Fruit fly (Drosophila melanogaster) whole organism, wandering third instar larva: ENCODE results near the gene CG31975.

Experiments used
- Abd-B ChIP-seq: fragments of >200 bp; optimal IDR thresholded peaks from 2 replicates; lab custom pipeline; 2017; ENCODE audit warnings: missing biosample characterization, missing genetic modification characterization
- CG32264 ChIP-seq: fragments of 200-800 bp; sonication (Bioruptor generic); optimal IDR thresholded peaks from 2 replicates; lab custom pipeline; 2016; ENCODE audit warnings: missing biosample characterization, missing genetic modification characterization
- CG9705 ChIP-seq: fragments of 200-800 bp; sonication (Bioruptor generic); optimal IDR thresholded peaks from 2 replicates; lab custom pipeline; 2018; ENCODE audit warnings: missing biosample characterization, mild to moderate bottlenecking, missing genetic modification characterization
- CrebA ChIP-seq: fragments of 200-800 bp; sonication (Bioruptor generic); optimal IDR thresholded peaks from 2 replicates; lab custom pipeline; 2016; ENCODE audit warnings: missing biosample characterization, mild to moderate bottlenecking, missing genetic modification characterization, borderline replicate concordance
- Dfd ChIP-seq: fragments of >200 bp; optimal IDR thresholded peaks from 2 replicates; lab custom pipeline; 2017; ENCODE audit warnings: missing biosample characterization, missing genetic modification characterization
- Dif ChIP-seq: fragments of 200-275, 200-300 bp; sonication (Bioruptor generic); optimal IDR thresholded peaks from 2 replicates; lab custom pipeline; 2018; ENCODE audit warnings: missing biosample characterization, missing genetic modification characterization; ENCODE audit not compliant: partially characterized antibody
- GATAd ChIP-seq: sonication (Bioruptor generic); optimal IDR thresholded peaks from 2 replicates; lab custom pipeline; 2016; ENCODE audit warnings: missing biosample characterization, missing genetic modification characterization
- HLH106 ChIP-seq: fragments of 200-800 bp; optimal IDR thresholded peaks from 3 replicates; lab custom pipeline; 2019; ENCODE audit warnings: missing biosample characterization, mild to moderate bottlenecking, missing genetic modification characterization, moderate library complexity
- Hnf4 ChIP-seq: fragments of 200-800 bp; sonication (Bioruptor generic); optimal IDR thresholded peaks from 2 replicates; lab custom pipeline; 2016; ENCODE audit warnings: missing biosample characterization, mild to moderate bottlenecking, missing genetic modification characterization
- Hr78 ChIP-seq: fragments of >200 bp; optimal IDR thresholded peaks from 2 replicates; lab custom pipeline; 2017; ENCODE audit warnings: missing biosample characterization, missing genetic modification characterization
- Hr83 ChIP-seq: fragments of 200-300 bp; sonication (Bioruptor generic); optimal IDR thresholded peaks from 2 replicates; lab custom pipeline; 2016; ENCODE audit warnings: missing biosample characterization, mild to moderate bottlenecking, missing genetic modification characterization, moderate library complexity; ENCODE audit not compliant: poor library complexity, severe bottlenecking
- Jra ChIP-seq: sonication (Bioruptor generic); optimal IDR thresholded peaks from 2 replicates; lab custom pipeline; 2016; ENCODE audit warnings: missing biosample characterization, missing genetic modification characterization
- Mio ChIP-seq: sonication (Bioruptor generic); optimal IDR thresholded peaks from 2 replicates; lab custom pipeline; 2016; ENCODE audit warnings: missing biosample characterization, missing genetic modification characterization
- Myc ChIP-seq: fragments of >200 bp; optimal IDR thresholded peaks from 2 replicates; lab custom pipeline; 2017
- N ChIP-seq: fragments of >200 bp; optimal IDR thresholded peaks from 2 replicates; lab custom pipeline; 2018; ENCODE audit warnings: missing biosample characterization, missing external identifiers, missing genetic modification characterization
- OdsH ChIP-seq: fragments of 200-800 bp; sonication (Bioruptor generic); optimal IDR thresholded peaks from 2 replicates; lab custom pipeline; 2016; ENCODE audit warnings: missing biosample characterization, mild to moderate bottlenecking, missing genetic modification characterization
- Rel ChIP-seq, 2 experiments: fragments of 200-800 bp; sonication (Bioruptor generic) in 1 of 2; optimal IDR thresholded peaks; 2 replicates in 1 of 2; 3 replicates in 1 of 2; lab custom pipeline; 2016 to 2019; ENCODE audit warnings: mild to moderate bottlenecking in 2 of 2, missing biosample characterization in 2 of 2, missing genetic modification characterization in 2 of 2, moderate library complexity in 1 of 2
- Sp1 ChIP-seq: fragments of 200-800 bp; sonication (Bioruptor generic); optimal IDR thresholded peaks from 3 replicates; lab custom pipeline; 2019; ENCODE audit warnings: missing biosample characterization, mild to moderate bottlenecking, missing genetic modification characterization, moderate library complexity
- Vsx2 ChIP-seq: fragments of 200-300, 225-300 bp; sonication (Bioruptor generic); optimal IDR thresholded peaks from 2 replicates; lab custom pipeline; 2018; ENCODE audit warnings: missing biosample characterization, missing genetic modification characterization; ENCODE audit not compliant: partially characterized antibody
- br ChIP-seq: fragments of 200-800 bp; sonication (Bioruptor generic); optimal IDR thresholded peaks from 2 replicates; lab custom pipeline; 2016; ENCODE audit warnings: missing biosample characterization, missing genetic modification characterization
- brk ChIP-seq: fragments of 200-800 bp; sonication (Bioruptor generic); optimal IDR thresholded peaks from 2 replicates; lab custom pipeline; 2016; ENCODE audit warnings: missing biosample characterization, mild to moderate bottlenecking, missing genetic modification characterization
- dl ChIP-seq, 2 experiments: fragments of 175-275, 200-275 bp in 1 of 2; fragments of 200-275 bp in 1 of 2; sonication (Bioruptor generic); optimal IDR thresholded peaks; lab custom pipeline; 2018; ENCODE audit warnings: mild to moderate bottlenecking in 2 of 2, missing biosample characterization in 2 of 2, missing genetic modification characterization in 2 of 2, moderate library complexity in 2 of 2; ENCODE audit not compliant: partially characterized antibody in 2 of 2, insufficient read depth in 1 of 2
- dmrt93B ChIP-seq: fragments of 200-800 bp; sonication (Bioruptor generic); optimal IDR thresholded peaks from 2 replicates; lab custom pipeline; 2018; ENCODE audit warnings: missing biosample characterization, mild to moderate bottlenecking, missing genetic modification characterization
- dsf ChIP-seq: sonication (Bioruptor generic); optimal IDR thresholded peaks from 2 replicates; lab custom pipeline; 2016; ENCODE audit warnings: missing biosample characterization, missing genetic modification characterization, borderline replicate concordance
- ey ChIP-seq: fragments of 200-800 bp; sonication (Bioruptor generic); optimal IDR thresholded peaks from 2 replicates; lab custom pipeline; 2016; ENCODE audit warnings: missing biosample characterization, missing genetic modification characterization
- foxo ChIP-seq, 2 experiments: fragments of 200-800 bp; sonication (Bioruptor generic); optimal IDR thresholded peaks; 2 replicates in 1 of 2; 3 replicates in 1 of 2; lab custom pipeline; 2016 to 2017; ENCODE audit warnings: missing biosample characterization in 2 of 2, missing genetic modification characterization in 2 of 2
- fru ChIP-seq: fragments of 200-800 bp; sonication (Bioruptor generic); optimal IDR thresholded peaks from 3 replicates; lab custom pipeline; 2016; ENCODE audit warnings: missing biosample characterization, mild to moderate bottlenecking, missing genetic modification characterization
- h ChIP-seq: fragments of 200-800 bp; sonication (Bioruptor generic); optimal IDR thresholded peaks from 3 replicates; lab custom pipeline; 2016; ENCODE audit warnings: missing biosample characterization, mild to moderate bottlenecking, missing genetic modification characterization
- jim ChIP-seq: fragments of 175-275, 200-325 bp; sonication (Bioruptor generic); optimal IDR thresholded peaks from 2 replicates; lab custom pipeline; 2016; ENCODE audit warnings: missing biosample characterization, mild to moderate bottlenecking, missing genetic modification characterization
- lola ChIP-seq: fragments of >200 bp; optimal IDR thresholded peaks from 2 replicates; lab custom pipeline; 2017; ENCODE audit warnings: missing biosample characterization, missing genetic modification characterization
- pan ChIP-seq: fragments of >200 bp; optimal IDR thresholded peaks from 2 replicates; lab custom pipeline; 2017
- psq ChIP-seq: fragments of 200-800 bp; sonication (Bioruptor generic); optimal IDR thresholded peaks from 3 replicates; lab custom pipeline; 2017; ENCODE audit warnings: missing biosample characterization, mild to moderate bottlenecking, missing genetic modification characterization, moderate library complexity
- rgr ChIP-seq: fragments of 200-800 bp; sonication (Bioruptor generic); optimal IDR thresholded peaks from 3 replicates; lab custom pipeline; 2016; ENCODE audit warnings: missing biosample characterization, mild to moderate bottlenecking, missing genetic modification characterization
- sage ChIP-seq: fragments of 200-800 bp; sonication (Bioruptor generic); optimal IDR thresholded peaks from 2 replicates; lab custom pipeline; 2016; ENCODE audit warnings: missing biosample characterization, mild to moderate bottlenecking, missing genetic modification characterization
- sv ChIP-seq: fragments of 200-800 bp; sonication (Bioruptor generic); optimal IDR thresholded peaks from 3 replicates; lab custom pipeline; 2016; ENCODE audit warnings: missing biosample characterization, missing genetic modification characterization
- tai ChIP-seq: sonication (Bioruptor generic); optimal IDR thresholded peaks from 2 replicates; lab custom pipeline; 2016; ENCODE audit warnings: missing biosample characterization, missing genetic modification characterization
- usp ChIP-seq: fragments of >200 bp; optimal IDR thresholded peaks from 2 replicates; lab custom pipeline; 2017; ENCODE audit warnings: missing biosample characterization, missing genetic modification characterization
- woc ChIP-seq: sonication (Bioruptor generic); optimal IDR thresholded peaks from 2 replicates; lab custom pipeline; 2016; ENCODE audit warnings: missing biosample characterization, mild to moderate bottlenecking, missing genetic modification characterization

Gene CG31975

DNA sequence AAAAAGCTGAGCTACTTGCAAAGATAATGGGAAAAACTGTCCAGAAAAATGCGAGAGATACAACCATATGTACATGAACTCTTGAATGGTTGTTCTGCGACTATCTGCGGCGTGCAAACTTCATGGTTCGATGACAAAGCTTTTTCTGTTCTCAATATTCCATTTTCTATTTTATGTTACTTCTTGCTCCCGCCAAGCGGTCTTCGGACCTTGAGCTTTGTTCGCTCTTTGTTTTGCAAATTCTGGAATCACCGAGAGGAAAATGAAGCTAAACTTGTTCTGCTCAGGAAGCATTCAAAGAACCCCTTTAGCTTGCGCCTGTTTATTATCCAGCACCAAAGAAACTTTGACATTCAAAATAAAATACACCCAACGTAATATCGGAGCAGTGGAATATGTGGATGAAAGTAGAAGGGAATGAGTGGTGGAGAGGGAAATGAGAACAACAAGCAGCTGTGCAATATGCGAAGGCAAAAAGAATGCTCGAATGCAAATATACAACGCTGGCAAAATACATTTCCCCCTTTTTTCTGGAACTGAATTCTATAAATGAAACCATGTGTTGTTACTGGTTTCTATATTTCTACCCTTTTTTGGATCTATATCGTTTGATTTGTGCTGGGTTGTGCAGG, 27.6 kb upstream of the CG31975 start:
- TF ChIP-seq brk = peak; percentile 40
- no peak for TF ChIP-seq jim
- TF ChIP-seq dsf (GFP tag; lab: Kevin White, UChicago) = no peak
- peak; percentile 11 for TF ChIP-seq Hnf4
- peak; percentile 57 for TF ChIP-seq Hr83
- peak; percentile 13 for TF ChIP-seq sage
- no peak for TF ChIP-seq br (GFP tag; lab: Kevin White, UChicago)

DNA sequence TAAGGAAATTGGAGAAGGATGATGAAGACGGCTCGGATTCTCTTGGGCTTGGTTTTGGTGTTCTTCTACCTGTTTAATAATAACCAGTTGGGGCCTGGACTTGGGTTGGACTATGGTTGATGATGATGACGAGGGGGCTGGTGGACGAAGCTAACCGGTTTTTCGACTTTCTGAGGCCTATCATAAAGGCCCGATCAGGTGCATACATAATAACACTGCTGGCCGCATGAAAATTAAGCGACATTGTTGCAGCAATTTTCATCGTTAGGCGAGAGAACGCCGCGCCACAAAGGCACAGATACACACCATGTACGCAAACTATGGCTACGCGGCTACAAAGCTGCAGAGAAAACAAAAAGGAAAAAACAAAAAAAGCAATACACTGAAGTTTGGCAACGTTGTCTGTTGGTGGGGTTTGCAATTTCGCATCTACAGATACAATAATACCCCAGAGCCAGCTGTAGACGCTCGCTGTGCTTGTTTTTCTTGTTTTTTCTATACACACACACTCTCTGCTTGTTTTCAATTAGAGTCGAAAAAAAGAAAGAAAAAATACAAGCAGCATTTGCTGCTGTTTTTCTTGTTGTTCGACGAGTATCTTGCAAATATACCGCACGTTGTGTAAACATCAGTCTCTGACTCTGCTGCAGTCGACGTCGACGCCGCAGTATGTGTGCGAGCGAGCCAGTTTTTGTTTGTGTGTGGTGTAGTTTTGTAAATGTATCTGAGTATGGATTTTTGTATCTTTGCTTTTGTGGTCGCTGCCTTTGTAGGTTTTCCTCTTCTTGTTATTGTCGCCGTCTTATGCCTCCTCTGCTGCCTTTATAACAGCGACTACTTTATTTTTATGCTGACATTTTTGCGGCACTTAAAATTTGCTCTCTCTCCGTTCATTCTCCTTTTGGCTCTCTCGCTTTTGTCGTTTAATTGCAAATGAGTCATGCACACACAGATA, 25.6 kb upstream of the CG31975 start:
- peak; percentile 89 for TF ChIP-seq Hnf4
- peak; percentile 80 for TF ChIP-seq woc (GFP tag; lab: Kevin White, UChicago)
- no peak for TF ChIP-seq Myc
- no peak for TF ChIP-seq Dfd
- peak; percentile 94 for TF ChIP-seq Sp1 (GFP tag; lab: Kevin White, UChicago)
- peak; percentile 62 for TF ChIP-seq HLH106 (tag; lab: Kevin White, UChicago)
- TF ChIP-seq sv (GFP tag; lab: Kevin White, UChicago) = peak; percentile 30
- no peak for TF ChIP-seq Hr78 (GFP tag; lab: Kevin White, UChicago)
- TF ChIP-seq psq (GFP tag; lab: Kevin White, UChicago) = peak; percentile 83
- TF ChIP-seq dmrt93B (GFP tag; lab: Kevin White, UChicago) = peak; percentile 51
- no peak for TF ChIP-seq lola (GFP tag; lab: Kevin White, UChicago)
- TF ChIP-seq ey (GFP tag; lab: Kevin White, UChicago) = peak; percentile 49
- no peak for TF ChIP-seq usp
- no peak for TF ChIP-seq GATAd (GFP tag; lab: Kevin White, UChicago)
- TF ChIP-seq jim = peak; percentile 93
- TF ChIP-seq fru (GFP tag; lab: Kevin White, UChicago) = peak; percentile 88
- peak; percentile 98 for TF ChIP-seq brk
- TF ChIP-seq foxo (GFP tag; optimal IDR thresholded peaks at IDR 0.05; lab: Kevin White, UChicago) = peak; percentile 74 to 97
- peak; percentile 90 for TF ChIP-seq OdsH (GFP tag; lab: Kevin White, UChicago)
- peak; percentile 57 to 60 for TF ChIP-seq dl (GFP tag; optimal IDR thresholded peaks at IDR 0.05; lab: Kevin White, UChicago; ENCODE audit: insufficient read depth in 1 of 2, partially characterized antibody in 2 of 2)
- peak; percentile 97 for TF ChIP-seq Hr83
- no peak for TF ChIP-seq pan (lab: Kevin White, UChicago)
- TF ChIP-seq CG32264 = peak; percentile 93
- TF ChIP-seq sage = peak; percentile 97
- peak; percentile 40 for TF ChIP-seq Mio (GFP tag; lab: Kevin White, UChicago)
- peak; percentile 92 for TF ChIP-seq Rel (GFP tag; optimal IDR thresholded peaks at IDR 0.05; lab: Kevin White, UChicago)
- TF ChIP-seq Rel (tag; optimal IDR thresholded peaks at IDR 0.05; lab: Kevin White, UChicago) = peak; percentile 82
- peak; percentile 90 for TF ChIP-seq br (GFP tag; lab: Kevin White, UChicago)
- TF ChIP-seq h = peak; percentile 89
- TF ChIP-seq N = no peak
- TF ChIP-seq dsf (GFP tag; lab: Kevin White, UChicago) = peak; percentile 86
- TF ChIP-seq tai (GFP tag; lab: Kevin White, UChicago) = peak; percentile 93
- TF ChIP-seq CG9705 = peak; percentile 83
- peak; percentile 76 for TF ChIP-seq Vsx2 (GFP tag; lab: Kevin White, UChicago)
- peak; percentile 82 for TF ChIP-seq Dif (GFP tag; lab: Kevin White, UChicago)
- peak; percentile 88 for TF ChIP-seq rgr (GFP tag; lab: Kevin White, UChicago)
- peak; percentile 94 for TF ChIP-seq Jra (GFP tag; lab: Kevin White, UChicago)
- no peak for TF ChIP-seq Abd-B (GFP tag; lab: Kevin White, UChicago)
- peak; percentile 98 for TF ChIP-seq CrebA
